Worm (Caenorhabditis elegans) whole organism, L1 larva: ENCODE data around the gene ceh-18.

Experiments used
- C16A3.4 ChIP-seq: fragments of 150-350 bp; optimal IDR thresholded peaks from 2 replicates; lab custom pipeline; 2014; ENCODE audit warnings: missing biosample characterization, missing genetic modification characterization
- Y116A8C.19 ChIP-seq: sonication (generic microtip); optimal IDR thresholded peaks from 2 replicates; lab custom pipeline; 2016; ENCODE audit warnings: missing compliant biosample characterization, missing genetic modification characterization, borderline replicate concordance
- aly-2 ChIP-seq: fragments of 150-350 bp; optimal IDR thresholded peaks from 2 replicates; lab custom pipeline; 2014; ENCODE audit warnings: missing biosample characterization, missing genetic modification characterization
- blmp-1 ChIP-seq: fragments of 150-350 bp; optimal IDR thresholded peaks from 2 replicates; lab custom pipeline; 2014; ENCODE audit warnings: missing biosample characterization, missing genetic modification characterization
- ceh-63 ChIP-seq: fragments of 200-800 bp; sonication (Bioruptor generic); optimal IDR thresholded peaks from 2 replicates; lab custom pipeline; 2018; ENCODE audit warnings: mild to moderate bottlenecking, missing genetic modification characterization, missing compliant biosample characterization
- ceh-8 ChIP-seq: fragments of 200-800 bp; sonication (Bioruptor generic); optimal IDR thresholded peaks from 2 replicates; lab custom pipeline; 2018; ENCODE audit warnings: mild to moderate bottlenecking, missing genetic modification characterization, moderate library complexity, missing compliant biosample characterization
- ceh-88 ChIP-seq: fragments of 200-800 bp; sonication (Bioruptor generic); IDR thresholded peaks from 2 replicates; pipeline ENCODE4 v1.3.6; 2022; ENCODE audit warnings: missing genetic modification characterization, missing compliant biosample characterization
- ces-1 ChIP-seq: fragments of 150-350 bp; optimal IDR thresholded peaks from 2 replicates; lab custom pipeline; 2014; ENCODE audit warnings: missing biosample characterization, missing genetic modification reagents, missing genetic modification characterization
- dsc-1 ChIP-seq: sonication (generic microtip); optimal IDR thresholded peaks from 2 replicates; lab custom pipeline; 2016; ENCODE audit warnings: mild to moderate bottlenecking, missing genetic modification characterization, missing compliant biosample characterization
- efl-1 ChIP-seq, 4 experiments: fragments of 150-350 bp; optimal IDR thresholded peaks in 3 of 4; peaks in 1 of 4; 1 replicate in 1 of 4; 2 replicates in 3 of 4; lab custom pipeline; 2014; ENCODE audit warnings: missing biosample characterization in 2 of 4, missing genetic modification characterization in 2 of 4, missing genetic modification reagents in 2 of 4
- egl-13 ChIP-seq: sonication (generic microtip); optimal IDR thresholded peaks from 2 replicates; lab custom pipeline; 2016; ENCODE audit warnings: missing genotype, missing genetic modification reagents, missing genetic modification characterization, missing compliant biosample characterization
- egl-27 ChIP-seq, 2 experiments: fragments of 150-350 bp in 1 of 2; sonication (generic microtip); optimal IDR thresholded peaks; 3 replicates each; lab custom pipeline; 2017 to 2018; ENCODE audit warnings: missing biosample characterization in 2 of 2, missing genetic modification characterization in 2 of 2, missing genetic modification reagents in 2 of 2
- elt-2 ChIP-seq: sonication (generic microtip); optimal IDR thresholded peaks from 2 replicates; lab custom pipeline; 2016; ENCODE audit warnings: missing genetic modification characterization, mild to moderate bottlenecking, inconsistent platforms, missing compliant biosample characterization, missing genetic modification reagents
- elt-3 ChIP-seq, 6 experiments: fragments of 150-350 bp in 1 of 6; sonication (generic microtip); optimal IDR thresholded peaks; 2 replicates each; lab custom pipeline; 2017 to 2018; ENCODE audit warnings: missing biosample characterization in 6 of 6, missing genetic modification characterization in 6 of 6, inconsistent platforms in 1 of 6
- ets-5 ChIP-seq: fragments of 200-800 bp; sonication (Bioruptor generic); IDR thresholded peaks from 2 replicates; pipeline ENCODE4 v1.3.6; 2022; ENCODE audit warnings: missing genetic modification characterization, missing compliant biosample characterization
- fkh-8 ChIP-seq: sonication (generic microtip); optimal IDR thresholded peaks from 2 replicates; lab custom pipeline; 2016; ENCODE audit warnings: mild to moderate bottlenecking, missing genetic modification characterization, missing compliant biosample characterization
- fos-1 ChIP-seq: fragments of 150-350 bp; optimal IDR thresholded peaks from 2 replicates; lab custom pipeline; 2014; ENCODE audit warnings: missing biosample characterization, missing genetic modification characterization
- grh-1 ChIP-seq: fragments of 200-800 bp; sonication (Bioruptor generic); IDR thresholded peaks from 2 replicates; pipeline ENCODE4 v1.3.6; 2022; ENCODE audit warnings: missing genetic modification reagents, missing genetic modification characterization, missing compliant biosample characterization
- hlh-17 ChIP-seq: fragments of 200-800 bp; sonication (Bioruptor generic); optimal IDR thresholded peaks from 2 replicates; lab custom pipeline; 2018; ENCODE audit warnings: missing genetic modification characterization, mild to moderate bottlenecking, missing compliant biosample characterization, moderate library complexity, borderline replicate concordance
- irx-1 ChIP-seq: sonication (generic microtip); optimal IDR thresholded peaks from 2 replicates; lab custom pipeline; 2016; ENCODE audit warnings: missing genetic modification characterization, missing compliant biosample characterization
- isw-1 ChIP-seq: fragments of 200-800 bp; sonication (Bioruptor generic); IDR thresholded peaks from 2 replicates; pipeline ENCODE4 v1.3.6; 2022; ENCODE audit warnings: missing genetic modification characterization, missing compliant biosample characterization
- jun-1 ChIP-seq: fragments of 150-350 bp; optimal IDR thresholded peaks from 2 replicates; lab custom pipeline; 2014; ENCODE audit warnings: missing biosample characterization, missing genetic modification reagents, missing genetic modification characterization
- lin-14 ChIP-seq: fragments of 200-800 bp; sonication (Bioruptor generic); optimal IDR thresholded peaks from 2 replicates; lab custom pipeline; 2018; ENCODE audit warnings: mild to moderate bottlenecking, missing genetic modification characterization, moderate library complexity, missing compliant biosample characterization
- lin-15B ChIP-seq: fragments of 150-350 bp; sonication (generic microtip); optimal IDR thresholded peaks from 3 replicates; lab custom pipeline; 2014; ENCODE audit warnings: missing biosample characterization, missing genetic modification characterization
- lin-35 ChIP-seq, 2 experiments: fragments of 150-350 bp; optimal IDR thresholded peaks; 2 replicates each; lab custom pipeline; 2014; ENCODE audit warnings: missing biosample characterization in 2 of 2, missing genetic modification characterization in 2 of 2, missing genetic modification reagents in 2 of 2
- lin-39 ChIP-seq: fragments of 150-350 bp; optimal IDR thresholded peaks from 2 replicates; lab custom pipeline; 2014; ENCODE audit warnings: missing biosample characterization, missing genetic modification reagents, missing genetic modification characterization
- lir-3 ChIP-seq: sonication (generic microtip); optimal IDR thresholded peaks from 2 replicates; lab custom pipeline; 2016; ENCODE audit warnings: mild to moderate bottlenecking, missing genetic modification characterization, moderate library complexity, missing compliant biosample characterization; ENCODE audit not compliant: poor library complexity
- mab-9 ChIP-seq: fragments of 200-800 bp; sonication (Bioruptor generic); IDR thresholded peaks from 2 replicates; pipeline ENCODE4 v1.3.6; 2022; ENCODE audit warnings: missing genetic modification reagents, missing genetic modification characterization, missing compliant biosample characterization
- mdl-1 ChIP-seq, 2 experiments: fragments of 150-350 bp; optimal IDR thresholded peaks; 2 replicates each; lab custom pipeline; 2014 to 2017; ENCODE audit warnings: missing biosample characterization in 2 of 2, missing genetic modification characterization in 2 of 2, inconsistent platforms in 1 of 2
- mep-1 ChIP-seq: fragments of 150-350 bp; optimal IDR thresholded peaks from 2 replicates; lab custom pipeline; 2014; ENCODE audit warnings: missing biosample characterization, missing genetic modification characterization
- nhr-11 ChIP-seq: fragments of 150-350 bp; optimal IDR thresholded peaks from 2 replicates; lab custom pipeline; 2014; ENCODE audit warnings: missing biosample characterization, missing genetic modification characterization
- nhr-12 ChIP-seq: sonication (generic microtip); optimal IDR thresholded peaks from 2 replicates; lab custom pipeline; 2017; ENCODE audit warnings: missing biosample characterization, missing genetic modification characterization
- nhr-19 ChIP-seq: fragments of 200-800 bp; sonication (Bioruptor generic); conservative IDR thresholded peaks from 2 replicates; pipeline ENCODE4 v1.3.6; 2022; ENCODE audit warnings: missing genetic modification characterization, missing compliant biosample characterization
- nhr-20 ChIP-seq: sonication (generic microtip); optimal IDR thresholded peaks from 2 replicates; lab custom pipeline; 2016; ENCODE audit warnings: mild to moderate bottlenecking, missing genetic modification characterization, missing compliant biosample characterization
- nhr-28 ChIP-seq: fragments of 150-350 bp; optimal IDR thresholded peaks from 2 replicates; lab custom pipeline; 2014; ENCODE audit warnings: missing biosample characterization, missing genetic modification characterization
- nhr-85 ChIP-seq: sonication (generic microtip); peaks from one replicate; lab custom pipeline; 2016; ENCODE audit warnings: missing genetic modification characterization, inconsistent platforms, missing compliant biosample characterization
- pax-3 ChIP-seq: fragments of 200-800 bp; sonication (Bioruptor generic); optimal IDR thresholded peaks from 2 replicates; lab custom pipeline; 2018; ENCODE audit warnings: mild to moderate bottlenecking, missing genetic modification characterization, moderate library complexity, missing compliant biosample characterization
- skn-1 ChIP-seq: fragments of 150-350 bp; optimal IDR thresholded peaks from 2 replicates; lab custom pipeline; 2014; ENCODE audit warnings: missing biosample characterization, missing genetic modification characterization
- snpc-4 ChIP-seq: fragments of 150-350 bp; optimal IDR thresholded peaks from 2 replicates; lab custom pipeline; 2014; ENCODE audit warnings: missing biosample characterization, missing genetic modification characterization
- snu-23 ChIP-seq: sonication (generic microtip); optimal IDR thresholded peaks from 2 replicates; lab custom pipeline; 2016; ENCODE audit warnings: missing genetic modification characterization, missing compliant biosample characterization
- sptf-1 ChIP-seq: fragments of 150-350 bp; optimal IDR thresholded peaks from 2 replicates; lab custom pipeline; 2014; ENCODE audit warnings: missing biosample characterization, missing genetic modification characterization
- swsn-7 ChIP-seq: sonication (generic microtip); optimal IDR thresholded peaks from 2 replicates; lab custom pipeline; 2016; ENCODE audit warnings: missing genetic modification characterization, missing compliant biosample characterization
- tlp-1 ChIP-seq: fragments of 150-350 bp; optimal IDR thresholded peaks from 2 replicates; lab custom pipeline; 2014; ENCODE audit warnings: missing biosample characterization, missing genetic modification characterization
- unc-130 ChIP-seq: fragments of 150-350 bp; optimal IDR thresholded peaks from 2 replicates; lab custom pipeline; 2017; ENCODE audit warnings: missing biosample characterization, missing genetic modification characterization, inconsistent platforms
- unc-30 ChIP-seq: sonication (generic microtip); optimal IDR thresholded peaks from 2 replicates; lab custom pipeline; 2017; ENCODE audit warnings: missing biosample characterization, missing genetic modification characterization
- unc-62 ChIP-seq: fragments of 150-350 bp; optimal IDR thresholded peaks from 2 replicates; lab custom pipeline; 2014; ENCODE audit warnings: missing biosample characterization, missing genetic modification reagents, missing genetic modification characterization
- unc-98 ChIP-seq: fragments of 200-800 bp; sonication (Bioruptor generic); IDR thresholded peaks from 2 replicates; pipeline ENCODE4 v1.3.6; 2022; ENCODE audit warnings: missing genetic modification characterization, missing compliant biosample characterization
- vab-15 ChIP-seq: sonication (generic microtip); optimal IDR thresholded peaks from 2 replicates; lab custom pipeline; 2017; ENCODE audit warnings: missing genotype, mild to moderate bottlenecking, missing genetic modification characterization, missing compliant biosample characterization
- xbp-1 ChIP-seq: sonication (generic microtip); optimal IDR thresholded peaks from 2 replicates; lab custom pipeline; 2016; ENCODE audit warnings: missing genetic modification characterization, missing compliant biosample characterization
- zag-1 ChIP-seq: fragments of 150-350 bp; optimal IDR thresholded peaks from 2 replicates; lab custom pipeline; 2014; ENCODE audit warnings: missing biosample characterization, missing genetic modification characterization
- zip-4 ChIP-seq: fragments of 200-800 bp; sonication (Bioruptor generic); optimal IDR thresholded peaks from 2 replicates; lab custom pipeline; 2018; ENCODE audit warnings: mild to moderate bottlenecking, missing genetic modification characterization, moderate library complexity, missing compliant biosample characterization
- ztf-11 ChIP-seq, 2 experiments: sonication (generic microtip); optimal IDR thresholded peaks; 2 replicates each; lab custom pipeline; 2016 to 2017; ENCODE audit warnings: missing genetic modification characterization in 2 of 2, missing biosample characterization in 1 of 2, missing compliant biosample characterization in 1 of 2

The ceh-18 gene

DNA sequence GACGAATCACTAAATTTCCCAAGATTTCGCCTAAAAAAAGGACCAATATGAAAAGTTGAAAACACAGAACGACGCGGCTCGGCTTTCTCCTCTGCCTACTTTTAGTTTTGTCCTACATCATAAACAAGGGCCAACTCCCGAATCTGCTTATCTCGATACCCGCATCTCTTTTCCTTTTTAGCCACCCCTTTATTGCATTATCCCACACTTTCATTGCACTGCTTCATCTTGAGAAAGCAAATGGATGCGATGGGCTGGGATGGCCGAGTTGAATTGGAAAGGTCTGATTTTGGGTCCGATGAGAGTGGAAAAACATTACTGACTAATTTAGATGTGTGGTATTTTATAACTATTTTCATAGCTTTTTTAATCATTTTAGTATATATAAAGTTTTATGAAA lies 1.9 kb downstream of the ceh-18 start:
- TF ChIP-seq blmp-1 (tag; lab: Kevin White, UChicago) (no peak), nhr-19 (GFP tag; lab: Robert Waterston, UW) (no peak), efl-1 (optimal IDR thresholded peaks at IDR 0.05; lab: Kevin White, UChicago) (no peak), efl-1 (GFP tag; optimal IDR thresholded peaks at IDR 0.05 in 1 of 2; lab: Kevin White, UChicago) (peak in 1 of 2 experiments; percentile 17), ceh-88 (GFP tag; lab: Robert Waterston, UW) (no peak), vab-15 (tag; lab: Kevin White, UChicago) (no peak), mdl-1 (tag; optimal IDR thresholded peaks at IDR 0.05; lab: Kevin White, UChicago) (no peak), hlh-17 (no peak), pax-3 (tag; lab: Kevin White, UChicago) (no peak), ceh-8 (GFP tag; lab: Kevin White, UChicago) (no peak), Y116A8C.19 (tag; lab: Kevin White, UChicago) (no peak), egl-13 (no peak), elt-2 (tag; lab: Kevin White, UChicago) (no peak), dsc-1 (no peak), lin-14 (GFP tag; lab: Kevin White, UChicago) (peak; percentile 24), lir-3 (no peak)

- TF ChIP-seq egl-27 (tag; optimal IDR thresholded peaks at IDR 0.05; lab: Kevin White, UChicago) (no peak), tlp-1 (tag; lab: Kevin White, UChicago) (no peak), nhr-85 (no peak), zip-4 (GFP tag; lab: Kevin White, UChicago) (no peak), unc-62 (GFP tag; lab: Kevin White, UChicago) (no peak), ceh-63 (GFP tag; lab: Kevin White, UChicago) (no peak), lin-39 (tag; lab: Kevin White, UChicago) (peak; percentile 3), nhr-12 (tag; lab: Kevin White, UChicago) (no peak), irx-1 (tag; lab: Kevin White, UChicago) (no peak), nhr-20 (tag; lab: Kevin White, UChicago) (peak; percentile 25), snpc-4 (tag; lab: Kevin White, UChicago) (no peak), lin-35 (GFP tag; optimal IDR thresholded peaks at IDR 0.05; lab: Kevin White, UChicago) (no peak), efl-1 (optimal IDR thresholded peaks at IDR 0.05; lab: Kevin White, UChicago) (no peak), efl-1 (GFP tag; optimal IDR thresholded peaks at IDR 0.05 in 1 of 2; lab: Kevin White, UChicago) (no peak), grh-1 (GFP tag; lab: Robert Waterston, UW) (no peak), mep-1 (tag; lab: Kevin White, UChicago) (no peak), ceh-88 (GFP tag; lab: Robert Waterston, UW) (no peak), unc-98 (no peak), xbp-1 (tag; lab: Kevin White, UChicago) (no peak), snu-23 (GFP tag; lab: Kevin White, UChicago) (peak; percentile 57), isw-1 (GFP tag; lab: Robert Waterston, UW) (no peak), C16A3.4 (no peak), mab-9 (no peak), ets-5 (GFP tag; lab: Robert Waterston, UW) (no peak), sptf-1 (tag; lab: Kevin White, UChicago) (no peak), ces-1 (GFP tag; lab: Kevin White, UChicago) (no peak), unc-30 (no peak), ztf-11 (tag; optimal IDR thresholded peaks at IDR 0.05; lab: Kevin White, UChicago) (no peak), swsn-7 (tag; lab: Kevin White, UChicago) (no peak), nhr-28 (tag; lab: Kevin White, UChicago) (no peak), fkh-8 (tag; lab: Kevin White, UChicago) (no peak), aly-2 (tag; lab: Kevin White, UChicago) (no peak), jun-1 (tag; lab: Kevin White, UChicago) (no peak), pax-3 (tag; lab: Kevin White, UChicago) (no peak), elt-3 (tag; optimal IDR thresholded peaks at IDR 0.05; lab: Kevin White, UChicago) (no peak), nhr-11 (tag; lab: Kevin White, UChicago) (no peak), unc-130 (tag; lab: Kevin White, UChicago) (no peak), fos-1 (tag; lab: Kevin White, UChicago) (no peak), lin-14 (GFP tag; lab: Kevin White, UChicago) (peak; percentile 71), lin-15B (no peak), zag-1 (tag; lab: Kevin White, UChicago) (no peak), skn-1 (no peak), elt-2 (tag; lab: Kevin White, UChicago) (no peak)
These were observed 3.7 kb downstream of the ceh-18 start for ce11 chrX:3853901-3854300.
